Worm (Caenorhabditis elegans) whole organism, young adult: ENCODE measurements around the gene Y54G11A.4.

Experiments used
- B0336.3 ChIP-seq: fragments of 200-800 bp; sonication (Bioruptor generic); IDR thresholded peaks from 2 replicates; pipeline ENCODE4 v1.3.6; 2022; ENCODE audit warnings: missing genetic modification characterization, missing compliant biosample characterization
- C17E4.6 ChIP-seq: fragments of 200-800 bp; sonication (Bioruptor generic); IDR thresholded peaks from 2 replicates; pipeline ENCODE4 v1.3.6; 2022; ENCODE audit warnings: missing genetic modification reagents, missing genetic modification characterization, missing compliant biosample characterization
- F22D6.2 ChIP-seq: sonication (generic microtip); optimal IDR thresholded peaks from 2 replicates; lab custom pipeline; 2016; ENCODE audit warnings: mild to moderate bottlenecking, missing genetic modification characterization, missing compliant biosample characterization
- K12H6.12 ChIP-seq: fragments of 200-800 bp; sonication (Bioruptor generic); optimal IDR thresholded peaks from 2 replicates; lab custom pipeline; 2018; ENCODE audit warnings: mild to moderate bottlenecking, missing genetic modification characterization, missing compliant biosample characterization
- Y53G8AR.9 ChIP-seq: fragments of 200-800 bp; sonication (Bioruptor generic); conservative IDR thresholded peaks from 2 replicates; pipeline ENCODE4 v1.3.6; 2022; ENCODE audit warnings: missing genetic modification reagents, missing genetic modification characterization, missing compliant biosample characterization
- Y67H2A.10 ChIP-seq: fragments of 200-800 bp; sonication (Bioruptor generic); conservative IDR thresholded peaks from 2 replicates; pipeline ENCODE4 v1.3.6; 2022; ENCODE audit warnings: missing genetic modification reagents, missing genetic modification characterization, missing compliant biosample characterization
- Y95B8A.8 ChIP-seq: fragments of 200-800 bp; sonication (Bioruptor generic); IDR thresholded peaks from 2 replicates; pipeline ENCODE4 v1.3.6; 2022; ENCODE audit warnings: missing genetic modification reagents, missing genetic modification characterization, missing compliant biosample characterization
- ama-1 ChIP-seq, 3 experiments: fragments of 150-350 bp in 1 of 3; sonication (generic microtip) in 2 of 3; optimal IDR thresholded peaks; 2 replicates each; lab custom pipeline; 2014 to 2018; ENCODE audit warnings: missing biosample characterization in 2 of 3, missing genetic modification characterization in 2 of 3, missing genetic modification reagents in 2 of 3
- athp-1 ChIP-seq: sonication (generic microtip); optimal IDR thresholded peaks from 2 replicates; lab custom pipeline; 2017; ENCODE audit warnings: mild to moderate bottlenecking, missing genetic modification characterization, missing compliant biosample characterization
- attf-5 ChIP-seq: fragments of 200-800 bp; sonication (Bioruptor generic); optimal IDR thresholded peaks from 2 replicates; lab custom pipeline; 2018; ENCODE audit warnings: mild to moderate bottlenecking, missing genetic modification characterization, missing compliant biosample characterization
- bed-1 ChIP-seq: fragments of 200-800 bp; sonication (Bioruptor generic); IDR thresholded peaks from 2 replicates; pipeline ENCODE4 v1.3.6; 2022; ENCODE audit warnings: missing genetic modification reagents, missing genetic modification characterization, missing compliant biosample characterization
- ccch-3 ChIP-seq: fragments of 200-800 bp; sonication (Bioruptor generic); optimal IDR thresholded peaks from 2 replicates; lab custom pipeline; 2018; ENCODE audit warnings: mild to moderate bottlenecking, missing genetic modification characterization, missing compliant biosample characterization
- cebp-2 ChIP-seq: fragments of 200-800 bp; sonication (Bioruptor generic); IDR thresholded peaks from 2 replicates; pipeline ENCODE4 v1.3.6; 2022; ENCODE audit warnings: missing genetic modification characterization, missing compliant biosample characterization
- ceh-100 ChIP-seq: fragments of 200-800 bp; sonication (Bioruptor generic); IDR thresholded peaks from 2 replicates; pipeline ENCODE4 v1.3.6; 2022; ENCODE audit warnings: missing genetic modification reagents, missing genetic modification characterization, missing compliant biosample characterization
- ceh-58 ChIP-seq: fragments of 200-800 bp; sonication (Bioruptor generic); IDR thresholded peaks from 2 replicates; pipeline ENCODE4 v1.3.6; 2022; ENCODE audit warnings: missing genetic modification characterization, missing compliant biosample characterization
- ceh-91 ChIP-seq: fragments of 200-800 bp; sonication (Bioruptor generic); IDR thresholded peaks from 2 replicates; pipeline ENCODE4 v1.3.6; 2022; ENCODE audit warnings: missing genetic modification reagents, missing genetic modification characterization, missing compliant biosample characterization
- chd-7 ChIP-seq: sonication (generic microtip); optimal IDR thresholded peaks from 2 replicates; lab custom pipeline; 2016; ENCODE audit warnings: mild to moderate bottlenecking, missing genetic modification characterization, moderate library complexity, missing compliant biosample characterization
- die-1 ChIP-seq: sonication (generic microtip); optimal IDR thresholded peaks from 2 replicates; lab custom pipeline; 2016; ENCODE audit warnings: missing genotype, mild to moderate bottlenecking, missing genetic modification characterization, missing compliant biosample characterization
- dox-1 ChIP-seq: fragments of 200-800 bp; sonication (Bioruptor generic); IDR thresholded peaks from 2 replicates; pipeline ENCODE4 v1.3.6; 2022; ENCODE audit warnings: missing genetic modification reagents, missing genetic modification characterization, missing compliant biosample characterization
- gei-17 ChIP-seq: fragments of 200-800 bp; sonication (Bioruptor generic); optimal IDR thresholded peaks from 2 replicates; lab custom pipeline; 2018; ENCODE audit warnings: mild to moderate bottlenecking, missing genetic modification characterization, missing compliant biosample characterization
- hmg-1.2 ChIP-seq: fragments of 200-800 bp; sonication (Bioruptor generic); IDR thresholded peaks from 2 replicates; pipeline ENCODE4 v1.3.6; 2022; ENCODE audit warnings: missing genetic modification reagents, missing genetic modification characterization, missing compliant biosample characterization
- hsf-1 ChIP-seq: fragments of 200-800 bp; sonication (Bioruptor generic); IDR thresholded peaks from 2 replicates; pipeline ENCODE4 v1.3.6; 2022; ENCODE audit warnings: missing genetic modification reagents, missing genetic modification characterization, missing compliant biosample characterization
- let-526 ChIP-seq: fragments of 200-800 bp; sonication (Bioruptor generic); IDR thresholded peaks from 2 replicates; pipeline ENCODE4 v1.3.6; 2022; ENCODE audit warnings: missing genetic modification reagents, missing genetic modification characterization, missing compliant biosample characterization
- let-607 ChIP-seq, 2 experiments: fragments of 200-800 bp in 1 of 2; sonication (Bioruptor generic) in 1 of 2; sonication (generic microtip) in 1 of 2; optimal IDR thresholded peaks; 2 replicates each; lab custom pipeline; 2016 to 2018; ENCODE audit warnings: mild to moderate bottlenecking in 2 of 2, missing compliant biosample characterization in 2 of 2, missing genetic modification characterization in 2 of 2, moderate library complexity in 2 of 2, missing genotype in 1 of 2
- lin-26 ChIP-seq: fragments of 200-800 bp; sonication (Bioruptor generic); IDR thresholded peaks from 2 replicates; pipeline ENCODE4 v1.3.6; 2022; ENCODE audit warnings: missing genetic modification reagents, missing genetic modification characterization, missing compliant biosample characterization
- lin-35 ChIP-seq, 3 experiments: fragments of 150-350 bp in 2 of 3; sonication (generic microtip) in 1 of 3; optimal IDR thresholded peaks; 2 replicates each; lab custom pipeline; 2014 to 2018; ENCODE audit warnings: missing biosample characterization in 3 of 3, missing genetic modification characterization in 3 of 3, missing genetic modification reagents in 3 of 3
- lsy-27 ChIP-seq: sonication (generic microtip); optimal IDR thresholded peaks from 2 replicates; lab custom pipeline; 2017; ENCODE audit warnings: missing genetic modification characterization, mild to moderate bottlenecking, missing compliant biosample characterization, antibody characterized with exemption, missing genotype, borderline replicate concordance; ENCODE audit not compliant: insufficient read depth
- madf-10 ChIP-seq: sonication (generic microtip); optimal IDR thresholded peaks from 2 replicates; lab custom pipeline; 2016; ENCODE audit warnings: mild to moderate bottlenecking, missing genetic modification characterization, missing compliant biosample characterization
- madf-6 ChIP-seq: fragments of 200-800 bp; sonication (Bioruptor generic); IDR thresholded peaks from 2 replicates; pipeline ENCODE4 v1.3.6; 2022; ENCODE audit warnings: missing genetic modification reagents, missing genetic modification characterization, missing compliant biosample characterization
- madf-8 ChIP-seq: fragments of 200-800 bp; sonication (Bioruptor generic); conservative IDR thresholded peaks from 2 replicates; pipeline ENCODE4 v1.3.6; 2022; ENCODE audit warnings: missing genetic modification reagents, missing genetic modification characterization, missing compliant biosample characterization
- mcd-1 ChIP-seq: fragments of 200-800 bp; sonication (Bioruptor generic); IDR thresholded peaks from 2 replicates; pipeline ENCODE4 v1.3.6; 2022; ENCODE audit warnings: missing genetic modification reagents, missing genetic modification characterization, missing compliant biosample characterization
- mel-28 ChIP-seq: sonication (generic microtip); optimal IDR thresholded peaks from 2 replicates; lab custom pipeline; 2016; ENCODE audit warnings: borderline replicate concordance, mild to moderate bottlenecking, missing genetic modification characterization, missing compliant biosample characterization
- mxl-1 ChIP-seq: sonication (generic microtip); optimal IDR thresholded peaks from 2 replicates; lab custom pipeline; 2016; ENCODE audit warnings: missing genetic modification characterization, missing compliant biosample characterization
- nfya-2 ChIP-seq: fragments of 200-800 bp; sonication (Bioruptor generic); IDR thresholded peaks from 2 replicates; pipeline ENCODE4 v1.3.6; 2022; ENCODE audit warnings: missing genetic modification reagents, missing genetic modification characterization, missing compliant biosample characterization
- nhr-80 ChIP-seq: sonication (generic microtip); optimal IDR thresholded peaks from 2 replicates; lab custom pipeline; 2016; ENCODE audit warnings: missing genetic modification characterization, missing compliant biosample characterization
- nhr-90 ChIP-seq: sonication (generic microtip); optimal IDR thresholded peaks from 2 replicates; lab custom pipeline; 2016; ENCODE audit warnings: missing genotype, mild to moderate bottlenecking, missing genetic modification characterization, missing compliant biosample characterization
- pha-4 ChIP-seq: fragments of 150-350 bp; sonication (generic microtip); optimal IDR thresholded peaks from 2 replicates; lab custom pipeline; 2014; ENCODE audit warnings: missing biosample characterization, missing genetic modification reagents, missing genetic modification characterization
- rcor-1 ChIP-seq: fragments of 200-800 bp; sonication (Bioruptor generic); IDR thresholded peaks from 2 replicates; pipeline ENCODE4 v1.3.6; 2022; ENCODE audit warnings: missing genetic modification reagents, missing genetic modification characterization, missing compliant biosample characterization
- sdz-38 ChIP-seq: sonication (generic microtip); optimal IDR thresholded peaks from 2 replicates; lab custom pipeline; 2016; ENCODE audit warnings: missing genotype, missing genetic modification characterization, missing compliant biosample characterization
- unc-130 ChIP-seq: sonication (generic microtip); optimal IDR thresholded peaks from 2 replicates; lab custom pipeline; 2016; ENCODE audit warnings: missing genetic modification reagents, missing genetic modification characterization, missing compliant biosample characterization
- ztf-18 ChIP-seq: sonication (generic microtip); optimal IDR thresholded peaks from 2 replicates; lab custom pipeline; 2016; ENCODE audit warnings: missing genotype, mild to moderate bottlenecking, missing genetic modification characterization, missing compliant biosample characterization
- ztf-22 ChIP-seq: fragments of 200-800 bp; sonication (Bioruptor generic); optimal IDR thresholded peaks from 2 replicates; lab custom pipeline; 2018; ENCODE audit warnings: mild to moderate bottlenecking, missing genetic modification characterization, moderate library complexity, missing compliant biosample characterization
- ztf-25 ChIP-seq: fragments of 200-800 bp; sonication (Bioruptor generic); IDR thresholded peaks from 2 replicates; pipeline ENCODE4 v1.3.6; 2022; ENCODE audit warnings: missing genetic modification reagents, missing genetic modification characterization, missing compliant biosample characterization
- ztf-26 ChIP-seq: sonication (generic microtip); optimal IDR thresholded peaks from 2 replicates; lab custom pipeline; 2017; ENCODE audit warnings: missing genetic modification characterization, missing compliant biosample characterization
- ztf-6 ChIP-seq: fragments of 200-800 bp; sonication (Bioruptor generic); IDR thresholded peaks from 2 replicates; pipeline ENCODE4 v1.3.6; 2022; ENCODE audit warnings: missing genetic modification reagents, missing genetic modification characterization, missing compliant biosample characterization

Gene Y54G11A.4

ce11 chrII:14247227-14247626 is 45.4 kb upstream of the Y54G11A.4 start (continued):
- TF ChIP-seq hsf-1 (GFP tag; lab: Robert Waterston, UW) (peak; percentile 57; the same call in 1 of the 2 replicates), hmg-1.2 (GFP tag; lab: Robert Waterston, UW) (peak; percentile 54), Y95B8A.8 (GFP tag; lab: Robert Waterston, UW) (0 out of 2 replicates have a peak, but pooled peaks have one; percentile 57), athp-1 (tag; lab: Kevin White, UChicago) (peak; percentile 21), mcd-1 (GFP tag; lab: Robert Waterston, UW) (peak; percentile 58; the same call in 1 of the 2 replicates), ceh-100 (GFP tag; lab: Robert Waterston, UW) (0 out of 2 replicates have a peak, but pooled peaks have one; percentile 33), ccch-3 (no peak), K12H6.12 (tag; lab: Kevin White, UChicago) (no peak), F22D6.2 (no peak), sdz-38 (tag; lab: Kevin White, UChicago) (no peak), C17E4.6 (GFP tag; lab: Robert Waterston, UW) (0 out of 2 replicates have a peak, but pooled peaks have one; percentile 45), madf-6 (peak; percentile 98), madf-8 (GFP tag; lab: Robert Waterston, UW) (peak; percentile 94), let-607 (tag; optimal IDR thresholded peaks at IDR 0.05; lab: Kevin White, UChicago) (no peak), ceh-58 (GFP tag; lab: Robert Waterston, UW) (no peak), rcor-1 (GFP tag; lab: Robert Waterston, UW) (peak; percentile 48)

ce11 chrII:14247748-14248502 is 44.7 kb upstream of the Y54G11A.4 start:
- TF ChIP-seq athp-1 (tag; lab: Kevin White, UChicago) (no peak), hsf-1 (GFP tag; lab: Robert Waterston, UW) (0 out of 2 replicates have a peak, but pooled peaks have one; percentile 5), pha-4 (tag; lab: Kevin White, UChicago) (no peak), mxl-1 (tag; lab: Kevin White, UChicago) (no peak), gei-17 (GFP tag; lab: Kevin White, UChicago) (no peak), dox-1 (GFP tag; lab: Robert Waterston, UW) (peak; percentile 43; the same call in 1 of the 2 replicates), ztf-6 (no peak), let-526 (GFP tag; lab: Robert Waterston, UW) (no peak), ztf-18 (peak; percentile 51), ztf-25 (GFP tag; lab: Robert Waterston, UW) (no peak), lsy-27 (no peak), mcd-1 (GFP tag; lab: Robert Waterston, UW) (peak; percentile 28; the same call in 1 of the 2 replicates), lin-35 (GFP tag; optimal IDR thresholded peaks at IDR 0.05; lab: Kevin White, UChicago) (no peak), chd-7 (no peak), ztf-22 (no peak), mel-28 (tag; lab: Kevin White, UChicago) (no peak), die-1 (tag; lab: Kevin White, UChicago) (peak; percentile 18), Y53G8AR.9 (GFP tag; lab: Robert Waterston, UW) (no peak), nfya-2 (GFP tag; lab: Robert Waterston, UW) (no peak), bed-1 (GFP tag; lab: Robert Waterston, UW) (no peak), nhr-80 (peak; percentile 90), Y67H2A.10 (GFP tag; lab: Robert Waterston, UW) (no peak), B0336.3 (GFP tag; lab: Robert Waterston, UW) (no peak), lin-26 (GFP tag; lab: Robert Waterston, UW) (no peak), ztf-26 (tag; lab: Kevin White, UChicago) (no peak), cebp-2 (GFP tag; lab: Robert Waterston, UW) (no peak), hmg-1.2 (GFP tag; lab: Robert Waterston, UW) (0 out of 2 replicates have a peak, but pooled peaks have one; percentile 26), ama-1 (optimal IDR thresholded peaks at IDR 0.05; lab: Kevin White, UChicago) (no peak), ama-1 (GFP tag; optimal IDR thresholded peaks at IDR 0.05; lab: Kevin White, UChicago) (no peak), ceh-91 (no peak), nhr-90 (tag; lab: Kevin White, UChicago) (no peak), attf-5 (peak; percentile 29), unc-130 (GFP tag; lab: Kevin White, UChicago) (no peak), madf-10 (tag; lab: Kevin White, UChicago) (no peak), C17E4.6 (GFP tag; lab: Robert Waterston, UW) (no peak), ceh-100 (GFP tag; lab: Robert Waterston, UW) (no peak)
